Fruit fly (Drosophila melanogaster): ENCODE data around the gene RpS4.

Gene RpS4

dm6 chr3L:13006490-13006889, 35.1 kb upstream of the RpS4 start, which contains the start of gene CG11263 (continued):
- TF ChIP-seq lola (GFP tag; optimal IDR thresholded peaks at IDR 0.05) (no peak), CG30403 (GFP tag; optimal IDR thresholded peaks at IDR 0.05) (peak; percentile 70), CG4617 (GFP tag; optimal IDR thresholded peaks at IDR 0.05; ENCODE audit: borderline replicate concordance) (peak; percentile 20), CG14050 (GFP tag; IDR thresholded peaks at IDR 0.05) (no peak), Deaf1 (tag; optimal IDR thresholded peaks at IDR 0.05) (no peak), CG2120 (GFP tag; optimal IDR thresholded peaks at IDR 0.05) (peak; percentile 74), CG17829 (tag; optimal IDR thresholded peaks at IDR 0.05) (peak; percentile 21), CG18011 (GFP tag; optimal IDR thresholded peaks at IDR 0.05) (no peak), sr (GFP tag; IDR thresholded peaks at IDR 0.05) (no peak), lbe (GFP tag; optimal IDR thresholded peaks at IDR 0.05) (no peak), Tbp (GFP tag; optimal IDR thresholded peaks at IDR 0.05) (no peak), Elba2 (GFP tag; optimal IDR thresholded peaks at IDR 0.05) (no peak), btn (GFP tag; optimal IDR thresholded peaks at IDR 0.05) (no peak), CG6791 (GFP tag; IDR thresholded peaks at IDR 0.05; ENCODE audit: partially characterized antibody) (peak; percentile 88), da (GFP tag; optimal IDR thresholded peaks at IDR 0.05) (no peak), Nf-YC (tag; optimal IDR thresholded peaks at IDR 0.05) (no peak), unpg (GFP tag; optimal IDR thresholded peaks at IDR 0.05) (peak; percentile 46), Scr (GFP tag; IDR thresholded peaks at IDR 0.05; ENCODE audit: partially characterized antibody) (peak; percentile 83), gt (GFP tag; IDR thresholded peaks at IDR 0.05) (no peak), lab (GFP tag; optimal IDR thresholded peaks at IDR 0.05) (no peak), CG11456 (GFP tag; IDR thresholded peaks at IDR 0.05) (0 out of 3 replicates have a peak, but pooled peaks have one; percentile 60), CG10979 (tag; optimal IDR thresholded peaks at IDR 0.05) (no peak), CG10274 (GFP tag; optimal IDR thresholded peaks at IDR 0.05) (no peak), az2 (GFP tag; optimal IDR thresholded peaks at IDR 0.05) (peak; percentile 36), schlank (tag; optimal IDR thresholded peaks at IDR 0.05) (no peak), Drgx (GFP tag; IDR thresholded peaks at IDR 0.05) (no peak), Mrtf (GFP tag; IDR thresholded peaks at IDR 0.05) (no peak; the same call in 2 of the 3 replicates), Gug (GFP tag; IDR thresholded peaks at IDR 0.05) (peak; percentile 53; the same call in 1 of the 4 replicates), H2.0 (GFP tag; IDR thresholded peaks at IDR 0.05) (peak; percentile 36; the same call in 1 of the 2 replicates), stc (GFP tag; IDR thresholded peaks at IDR 0.05) (no peak), NC2α (GFP tag; optimal IDR thresholded peaks at IDR 0.05) (no peak), HLH3B (GFP tag; IDR thresholded peaks at IDR 0.05) (no peak), Rfx (GFP tag; IDR thresholded peaks at IDR 0.05) (peak; percentile 71), CG8924 (tag; optimal IDR thresholded peaks at IDR 0.05) (no peak), Chrac-16 (GFP tag; optimal IDR thresholded peaks at IDR 0.05) (peak; percentile 37), CG34422 (GFP tag; IDR thresholded peaks at IDR 0.05) (peak; percentile 59; the same call in 1 of the 3 replicates), CG1603 (tag; optimal IDR thresholded peaks at IDR 0.05) (peak; percentile 62), CG9876 (GFP tag; optimal IDR thresholded peaks at IDR 0.05) (peak; percentile 12), ap (GFP tag; IDR thresholded peaks at IDR 0.05) (no peak), CG11085 (GFP tag; IDR thresholded peaks at IDR 0.05) (no peak), wek (GFP tag; optimal IDR thresholded peaks at IDR 0.05) (no peak), her (GFP tag; optimal IDR thresholded peaks at IDR 0.05) (peak; percentile 53), CG12942 (GFP tag; optimal IDR thresholded peaks at IDR 0.05) (no peak), Atf6 (GFP tag; IDR thresholded peaks at IDR 0.05) (no peak), E2f1 (GFP tag; IDR thresholded peaks at IDR 0.05) (peak; percentile 50), CG4360 (GFP tag; IDR thresholded peaks at IDR 0.05) (no peak), ttk (GFP tag; IDR thresholded peaks at IDR 0.05) (no peak), cas (GFP tag; IDR thresholded peaks at IDR 0.05) (no peak), jumu (GFP tag; optimal IDR thresholded peaks at IDR 0.05) (peak; percentile 34), zfh2 (GFP tag; optimal IDR thresholded peaks at IDR 0.05) (peak; percentile 57), pnt (GFP tag; optimal IDR thresholded peaks at IDR 0.05) (peak; percentile 12), peb (GFP tag; IDR thresholded peaks at IDR 0.05) (no peak), CG31388 (GFP tag; optimal IDR thresholded peaks at IDR 0.05) (no peak)
